Worm (Caenorhabditis elegans) whole organism, L4 larva: ENCODE measurements around the gene gipc-1.

Experiments used
- ZK546.5 ChIP-seq, 2 experiments: sonication (generic microtip); optimal IDR thresholded peaks; 2 replicates each; lab custom pipeline; 2017; ENCODE audit warnings: missing biosample characterization in 2 of 2, missing genetic modification characterization in 2 of 2
- daf-12 ChIP-seq: fragments of 150-350 bp; optimal IDR thresholded peaks from 2 replicates; lab custom pipeline; 2014; ENCODE audit warnings: missing biosample characterization, missing genetic modification reagents, missing genetic modification characterization
- egl-27 ChIP-seq: sonication (generic microtip); optimal IDR thresholded peaks from 3 replicates; lab custom pipeline; 2017; ENCODE audit warnings: missing biosample characterization, missing genetic modification reagents, missing genetic modification characterization
- fos-1 ChIP-seq: fragments of 150-350 bp; optimal IDR thresholded peaks from 2 replicates; lab custom pipeline; 2014; ENCODE audit warnings: missing biosample characterization, missing genetic modification characterization
- jun-1 ChIP-seq: fragments of 150-350 bp; optimal IDR thresholded peaks from 2 replicates; lab custom pipeline; 2014; ENCODE audit warnings: missing biosample characterization, missing genetic modification reagents, missing genetic modification characterization
- nhr-10 ChIP-seq: fragments of 150-350 bp; optimal IDR thresholded peaks from 2 replicates; lab custom pipeline; 2014; ENCODE audit warnings: missing biosample characterization, missing genetic modification characterization
- vab-7 ChIP-seq: fragments of 200-800 bp; sonication (Bioruptor generic); IDR thresholded peaks from 2 replicates; pipeline ENCODE4 v1.3.6; 2022; ENCODE audit warnings: missing genetic modification reagents, missing genetic modification characterization, missing compliant biosample characterization

DNA sequence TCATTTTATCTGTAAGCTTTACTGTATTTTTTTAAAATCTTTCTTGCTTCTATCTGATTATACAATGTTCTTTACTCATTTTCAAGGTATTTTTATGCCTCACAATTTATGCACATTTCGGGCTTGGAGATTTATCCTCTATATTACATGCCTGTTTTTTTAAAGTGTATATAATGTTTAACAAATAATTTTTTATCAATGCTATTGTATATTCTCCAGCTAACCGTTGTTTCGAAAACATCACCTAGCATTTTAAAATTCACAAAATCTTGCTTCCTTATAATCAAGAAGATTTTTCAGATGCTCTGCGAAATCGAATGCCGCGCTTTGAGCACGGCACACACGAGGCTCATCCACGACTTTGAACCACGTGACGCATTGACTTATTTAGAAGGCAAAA is 18.6 kb upstream of the gipc-1 start, which contains the start of gene ced-4:
- TF ChIP-seq daf-12 (tag; lab: Kevin White, UChicago) (no peak), nhr-10 (tag; lab: Kevin White, UChicago) (no peak), fos-1 (tag; lab: Kevin White, UChicago) (no peak), ZK546.5 (tag; optimal IDR thresholded peaks at IDR 0.05; lab: Kevin White, UChicago) (no peak), jun-1 (tag; lab: Kevin White, UChicago) (no peak), egl-27 (tag; lab: Kevin White, UChicago) (no peak), vab-7 (no peak)
